Worm (Caenorhabditis elegans): Measurements from ENCODE around the gene F48F7.3.

DNA sequence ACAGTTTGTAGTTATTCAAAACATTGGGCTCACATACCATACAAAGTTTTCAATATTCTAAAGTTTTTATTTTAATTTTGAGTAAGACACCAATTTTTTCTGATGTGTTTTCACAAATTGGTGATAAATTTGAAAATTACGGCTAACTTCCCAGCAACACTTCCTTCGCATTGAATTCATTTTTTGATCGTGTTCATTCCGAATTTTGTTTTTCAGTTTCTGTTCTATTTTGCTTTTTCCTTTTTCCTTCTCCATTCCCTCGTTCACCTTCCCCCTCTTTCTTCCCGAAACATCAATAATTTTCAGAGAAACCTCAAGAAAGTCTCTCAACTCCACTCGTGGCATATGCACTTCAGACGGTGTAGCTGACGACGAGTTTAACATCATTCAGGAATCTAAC, 14.5 kb upstream of the F48F7.3 start, which contains the start of gene alg-1:
- TF ChIP-seq Y55F3AM.14 (GFP tag; optimal IDR thresholded peaks at IDR 0.05) = no peak
- no peak for TF ChIP-seq egl-27 (tag; optimal IDR thresholded peaks at IDR 0.05)
- no peak for TF ChIP-seq elt-1 (tag; optimal IDR thresholded peaks at IDR 0.05)
- TF ChIP-seq nhr-11 (tag; optimal IDR thresholded peaks at IDR 0.05) = no peak
- no peak for TF ChIP-seq nhr-77 (tag; optimal IDR thresholded peaks at IDR 0.05)

All from whole organism, L2 larva.